Worm (Caenorhabditis elegans) whole organism, late embryonic: ENCODE measurements around the gene clec-140.

ENCODE experiments used
- F13H6.1 ChIP-seq: sonication (generic microtip); optimal IDR thresholded peaks from 2 replicates; lab custom pipeline; 2016; ENCODE audit warnings: missing genetic modification characterization, missing compliant biosample characterization
- ama-1 ChIP-seq: fragments of 150-350 bp; optimal IDR thresholded peaks from 2 replicates; lab custom pipeline; 2014
- ceh-18 ChIP-seq: sonication (generic microtip); optimal IDR thresholded peaks from 2 replicates; lab custom pipeline; 2016; ENCODE audit warnings: missing genetic modification characterization, missing compliant biosample characterization
- dve-1 ChIP-seq: sonication (generic microtip); optimal IDR thresholded peaks from 2 replicates; lab custom pipeline; 2017; ENCODE audit warnings: antibody characterized with exemption, mild to moderate bottlenecking, missing genetic modification characterization, missing compliant biosample characterization
- fax-1 ChIP-seq: sonication (generic microtip); optimal IDR thresholded peaks from 2 replicates; lab custom pipeline; 2016; ENCODE audit warnings: missing genotype, missing genetic modification characterization, missing compliant biosample characterization
- fkh-6 ChIP-seq: sonication (generic microtip); optimal IDR thresholded peaks from 2 replicates; lab custom pipeline; 2016; ENCODE audit warnings: missing genetic modification characterization, missing compliant biosample characterization
- lin-11 ChIP-seq: fragments of 200-800 bp; sonication (Bioruptor generic); optimal IDR thresholded peaks from 2 replicates; lab custom pipeline; 2018; ENCODE audit warnings: mild to moderate bottlenecking, missing genetic modification characterization, missing compliant biosample characterization
- madf-2 ChIP-seq: sonication (generic microtip); optimal IDR thresholded peaks from 2 replicates; lab custom pipeline; 2017; ENCODE audit warnings: missing genetic modification characterization, missing compliant biosample characterization
- nfya-1 ChIP-seq: sonication (generic microtip); optimal IDR thresholded peaks from 2 replicates; lab custom pipeline; 2017; ENCODE audit warnings: missing genetic modification characterization, mild to moderate bottlenecking, missing compliant biosample characterization, antibody characterized with exemption, moderate library complexity
- nhr-11 ChIP-seq: fragments of 150-350 bp; optimal IDR thresholded peaks from 2 replicates; lab custom pipeline; 2014; ENCODE audit warnings: missing biosample characterization, missing genetic modification characterization
- pag-3 ChIP-seq: sonication (generic microtip); optimal IDR thresholded peaks from 2 replicates; lab custom pipeline; 2016; ENCODE audit warnings: missing compliant biosample characterization, missing genetic modification characterization, borderline replicate concordance
- pha-2 ChIP-seq: sonication (generic microtip); optimal IDR thresholded peaks from 2 replicates; lab custom pipeline; 2017; ENCODE audit warnings: mild to moderate bottlenecking, missing genetic modification characterization, missing compliant biosample characterization
- pha-4 ChIP-seq: fragments of 150-350 bp; optimal IDR thresholded peaks from 2 replicates; lab custom pipeline; 2018; ENCODE audit warnings: missing biosample characterization, missing genetic modification reagents, missing genetic modification characterization
- ttx-3 ChIP-seq: sonication (generic microtip); optimal IDR thresholded peaks from 2 replicates; lab custom pipeline; 2016; ENCODE audit warnings: missing genetic modification reagents, missing genetic modification characterization, missing compliant biosample characterization

DNA sequence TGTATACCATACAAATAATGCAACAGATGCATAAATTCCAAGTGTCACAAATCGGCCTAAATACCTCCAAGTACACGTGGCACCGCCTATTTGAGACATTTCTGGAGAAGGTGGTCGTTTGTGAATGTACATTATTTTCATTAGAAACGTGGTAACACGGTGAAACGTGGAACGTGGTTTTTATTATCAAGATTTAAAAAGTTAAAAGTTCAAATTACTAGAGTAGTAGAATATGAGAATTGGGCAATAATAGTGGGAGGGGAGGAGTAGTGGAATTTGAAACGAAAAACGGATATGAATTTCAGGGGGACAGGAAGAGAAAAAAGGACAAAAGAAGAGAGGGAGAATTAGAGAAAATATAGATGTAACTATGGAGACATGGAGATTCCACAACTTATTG lies 17.0 kb upstream of the clec-140 start, which contains the start of gene fut-6:
- TF ChIP-seq ttx-3 (tag; lab: Kevin White, UChicago) (no peak), F13H6.1 (tag; lab: Kevin White, UChicago) (no peak), ceh-18 (tag; lab: Kevin White, UChicago) (no peak), fax-1 (tag; lab: Kevin White, UChicago) (no peak), nhr-11 (tag; lab: Kevin White, UChicago) (no peak), madf-2 (tag; lab: Kevin White, UChicago) (no peak), dve-1 (tag; lab: Kevin White, UChicago) (no peak), pag-3 (no peak), fkh-6 (tag; lab: Kevin White, UChicago) (no peak), lin-11 (tag; lab: Kevin White, UChicago) (no peak), pha-2 (tag; lab: Kevin White, UChicago) (no peak), ama-1 (lab: Kevin White, UChicago) (no peak), nfya-1 (no peak), pha-4 (no peak)
